Worm (Caenorhabditis elegans) whole organism, late embryonic: ENCODE data around the gene F10C2.3.

Source experiments
- C38D4.7 ChIP-seq: fragments of 200-800 bp; sonication (Bioruptor generic); optimal IDR thresholded peaks from 2 replicates; lab custom pipeline; 2018; ENCODE audit warnings: mild to moderate bottlenecking, missing genetic modification characterization, moderate library complexity, missing compliant biosample characterization
- K02D7.2 ChIP-seq: sonication (generic microtip); optimal IDR thresholded peaks from 2 replicates; lab custom pipeline; 2017; ENCODE audit warnings: mild to moderate bottlenecking, missing genetic modification characterization, missing compliant biosample characterization
- K09A11.1 ChIP-seq: sonication (generic microtip); optimal IDR thresholded peaks from 2 replicates; lab custom pipeline; 2017; ENCODE audit warnings: antibody characterized with exemption, mild to moderate bottlenecking, missing genetic modification characterization, missing compliant biosample characterization; ENCODE audit not compliant: insufficient read depth
- T23F11.4 ChIP-seq: fragments of 200-800 bp; sonication (Bioruptor generic); optimal IDR thresholded peaks from 2 replicates; lab custom pipeline; 2018; ENCODE audit warnings: mild to moderate bottlenecking, missing genetic modification characterization, missing compliant biosample characterization
- Y22D7AL.16 ChIP-seq: sonication (generic microtip); optimal IDR thresholded peaks from 2 replicates; lab custom pipeline; 2016; ENCODE audit warnings: missing genetic modification characterization, missing compliant biosample characterization
- ahr-1 ChIP-seq: sonication (generic microtip); optimal IDR thresholded peaks from 2 replicates; lab custom pipeline; 2016; ENCODE audit warnings: missing genetic modification characterization, missing compliant biosample characterization
- ceh-14 ChIP-seq: sonication (generic microtip); optimal IDR thresholded peaks from 2 replicates; lab custom pipeline; 2016; ENCODE audit warnings: missing genotype, missing genetic modification characterization, missing compliant biosample characterization
- ceh-22 ChIP-seq: sonication (generic microtip); optimal IDR thresholded peaks from 2 replicates; lab custom pipeline; 2017; ENCODE audit warnings: missing biosample characterization, missing genetic modification characterization
- ceh-24 ChIP-seq: sonication (generic microtip); optimal IDR thresholded peaks from 2 replicates; lab custom pipeline; 2016; ENCODE audit warnings: mild to moderate bottlenecking, missing genetic modification characterization, missing compliant biosample characterization
- ceh-30 ChIP-seq: fragments of 150-350 bp; optimal IDR thresholded peaks from 2 replicates; lab custom pipeline; 2014; ENCODE audit warnings: missing biosample characterization, missing genetic modification characterization
- ceh-31 ChIP-seq: sonication (generic microtip); optimal IDR thresholded peaks from 2 replicates; lab custom pipeline; 2016; ENCODE audit warnings: missing genetic modification characterization, missing compliant biosample characterization
- ceh-9 ChIP-seq: sonication (generic microtip); optimal IDR thresholded peaks from 2 replicates; lab custom pipeline; 2016; ENCODE audit warnings: mild to moderate bottlenecking, missing genetic modification characterization, inconsistent platforms, missing compliant biosample characterization
- che-1 ChIP-seq: sonication (generic microtip); optimal IDR thresholded peaks from 2 replicates; lab custom pipeline; 2016; ENCODE audit warnings: mild to moderate bottlenecking, missing genetic modification characterization, missing compliant biosample characterization
- dve-1 ChIP-seq: sonication (generic microtip); optimal IDR thresholded peaks from 2 replicates; lab custom pipeline; 2017; ENCODE audit warnings: antibody characterized with exemption, mild to moderate bottlenecking, missing genetic modification characterization, missing compliant biosample characterization
- elt-2 ChIP-seq: sonication (generic microtip); optimal IDR thresholded peaks from 2 replicates; lab custom pipeline; 2016; ENCODE audit warnings: missing genetic modification reagents, missing genetic modification characterization, missing compliant biosample characterization
- ets-4 ChIP-seq: sonication (generic microtip); optimal IDR thresholded peaks from 2 replicates; lab custom pipeline; 2016; ENCODE audit warnings: missing genetic modification characterization, missing compliant biosample characterization
- eyg-1 ChIP-seq: sonication (generic microtip); optimal IDR thresholded peaks from 2 replicates; lab custom pipeline; 2016; ENCODE audit warnings: missing genotype, missing genetic modification characterization, missing compliant biosample characterization
- fkh-6 ChIP-seq: sonication (generic microtip); optimal IDR thresholded peaks from 2 replicates; lab custom pipeline; 2016; ENCODE audit warnings: missing genetic modification characterization, missing compliant biosample characterization
- hlh-13 ChIP-seq: fragments of 200-800 bp; sonication (Bioruptor generic); optimal IDR thresholded peaks from 2 replicates; lab custom pipeline; 2018; ENCODE audit warnings: mild to moderate bottlenecking, missing genetic modification characterization, missing compliant biosample characterization
- hlh-15 ChIP-seq: sonication (generic microtip); optimal IDR thresholded peaks from 2 replicates; lab custom pipeline; 2016; ENCODE audit warnings: missing genetic modification characterization, missing compliant biosample characterization
- hlh-30 ChIP-seq: sonication (generic microtip); optimal IDR thresholded peaks from 2 replicates; lab custom pipeline; 2017; ENCODE audit warnings: antibody characterized with exemption, missing genetic modification characterization, missing compliant biosample characterization; ENCODE audit not compliant: insufficient read depth
- hlh-6 ChIP-seq: sonication (generic microtip); optimal IDR thresholded peaks from 2 replicates; lab custom pipeline; 2016; ENCODE audit warnings: missing genotype, missing genetic modification characterization, missing compliant biosample characterization
- hlh-8 ChIP-seq: sonication (generic microtip); optimal IDR thresholded peaks from 2 replicates; lab custom pipeline; 2016; ENCODE audit warnings: missing genotype, missing genetic modification characterization, missing compliant biosample characterization
- lim-6 ChIP-seq: sonication (generic microtip); optimal IDR thresholded peaks from 2 replicates; lab custom pipeline; 2016; ENCODE audit warnings: missing genetic modification characterization, missing compliant biosample characterization
- lin-11 ChIP-seq: fragments of 200-800 bp; sonication (Bioruptor generic); optimal IDR thresholded peaks from 2 replicates; lab custom pipeline; 2018; ENCODE audit warnings: mild to moderate bottlenecking, missing genetic modification characterization, missing compliant biosample characterization
- madf-2 ChIP-seq: sonication (generic microtip); optimal IDR thresholded peaks from 2 replicates; lab custom pipeline; 2017; ENCODE audit warnings: missing genetic modification characterization, missing compliant biosample characterization
- mec-3 ChIP-seq: sonication (generic microtip); optimal IDR thresholded peaks from 2 replicates; lab custom pipeline; 2016; ENCODE audit warnings: borderline replicate concordance, missing genetic modification characterization, missing compliant biosample characterization
- nfya-1 ChIP-seq: sonication (generic microtip); optimal IDR thresholded peaks from 2 replicates; lab custom pipeline; 2017; ENCODE audit warnings: missing genetic modification characterization, mild to moderate bottlenecking, missing compliant biosample characterization, antibody characterized with exemption, moderate library complexity
- nhr-11 ChIP-seq: fragments of 150-350 bp; optimal IDR thresholded peaks from 2 replicates; lab custom pipeline; 2014; ENCODE audit warnings: missing biosample characterization, missing genetic modification characterization
- pha-4 ChIP-seq: fragments of 150-350 bp; optimal IDR thresholded peaks from 2 replicates; lab custom pipeline; 2018; ENCODE audit warnings: missing biosample characterization, missing genetic modification reagents, missing genetic modification characterization
- pros-1 ChIP-seq: fragments of 150-350 bp; optimal IDR thresholded peaks from 2 replicates; lab custom pipeline; 2014; ENCODE audit warnings: missing biosample characterization, missing genetic modification reagents, missing genetic modification characterization
- rnt-1 ChIP-seq: sonication (generic microtip); optimal IDR thresholded peaks from 2 replicates; lab custom pipeline; 2016; ENCODE audit warnings: missing genetic modification characterization, missing compliant biosample characterization
- sdc-2 ChIP-seq: sonication (generic microtip); optimal IDR thresholded peaks from 2 replicates; lab custom pipeline; 2016; ENCODE audit warnings: missing genotype, missing genetic modification characterization, missing compliant biosample characterization
- sox-2 ChIP-seq: fragments of 200-800 bp; sonication (Bioruptor generic); IDR thresholded peaks from 2 replicates; pipeline ENCODE4 v1.3.6; 2022; ENCODE audit warnings: missing genetic modification reagents, missing genetic modification characterization, missing compliant biosample characterization
- syd-9 ChIP-seq: sonication (generic microtip); optimal IDR thresholded peaks from 2 replicates; lab custom pipeline; 2016; ENCODE audit warnings: mild to moderate bottlenecking, missing genetic modification characterization, moderate library complexity, missing compliant biosample characterization
- tbx-2 ChIP-seq: sonication (generic microtip); optimal IDR thresholded peaks from 2 replicates; lab custom pipeline; 2016; ENCODE audit warnings: missing genetic modification characterization, missing compliant biosample characterization
- ttx-3 ChIP-seq: sonication (generic microtip); optimal IDR thresholded peaks from 2 replicates; lab custom pipeline; 2016; ENCODE audit warnings: missing genetic modification reagents, missing genetic modification characterization, missing compliant biosample characterization
- unc-42 ChIP-seq: sonication (generic microtip); optimal IDR thresholded peaks from 2 replicates; lab custom pipeline; 2016; ENCODE audit warnings: missing genotype, missing genetic modification characterization, missing compliant biosample characterization
- unc-55 ChIP-seq: sonication (generic microtip); optimal IDR thresholded peaks from 2 replicates; lab custom pipeline; 2017; ENCODE audit warnings: missing biosample characterization, missing genetic modification reagents, missing genetic modification characterization
- unc-86 ChIP-seq: sonication (generic microtip); optimal IDR thresholded peaks from 2 replicates; lab custom pipeline; 2016; ENCODE audit warnings: missing genetic modification characterization, missing compliant biosample characterization
- ztf-16 ChIP-seq: sonication (generic microtip); optimal IDR thresholded peaks from 2 replicates; lab custom pipeline; 2017; ENCODE audit warnings: missing genetic modification characterization, missing compliant biosample characterization

F10C2.3 gene

ce11 chrV:12001747-12002456 is 18.2 kb upstream of the F10C2.3 start, which contains the start of gene gcy-33 (continued):
- TF ChIP-seq ceh-24 (tag; lab: Kevin White, UChicago) (peak; percentile 84), rnt-1 (tag; lab: Kevin White, UChicago) (peak; percentile 85), che-1 (tag; lab: Kevin White, UChicago) (peak; percentile 93), ceh-22 (tag; lab: Kevin White, UChicago) (no peak), elt-2 (peak; percentile 97), ceh-9 (peak; percentile 80), unc-86 (tag; lab: Kevin White, UChicago) (peak; percentile 97), sox-2 (GFP tag; lab: Robert Waterston, UW) (peak; percentile 92), ceh-14 (tag; lab: Kevin White, UChicago) (peak; percentile 96), unc-55 (GFP tag; lab: Kevin White, UChicago) (no peak), fkh-6 (tag; lab: Kevin White, UChicago) (peak; percentile 93), madf-2 (tag; lab: Kevin White, UChicago) (peak; percentile 94), tbx-2 (tag; lab: Kevin White, UChicago) (peak; percentile 97), ttx-3 (tag; lab: Kevin White, UChicago) (peak; percentile 93), pros-1 (tag; lab: Kevin White, UChicago) (peak; percentile 39), unc-42 (tag; lab: Kevin White, UChicago) (peak; percentile 88), hlh-13 (GFP tag; lab: Kevin White, UChicago) (peak; percentile 80), Y22D7AL.16 (peak; percentile 95), K02D7.2 (tag; lab: Kevin White, UChicago) (peak; percentile 88), T23F11.4 (GFP tag; lab: Kevin White, UChicago) (peak; percentile 96), syd-9 (tag; lab: Kevin White, UChicago) (peak; percentile 94), ahr-1 (tag; lab: Kevin White, UChicago) (peak; percentile 85), mec-3 (tag; lab: Kevin White, UChicago) (peak; percentile 54), C38D4.7 (peak; percentile 91), lin-11 (tag; lab: Kevin White, UChicago) (peak; percentile 86), dve-1 (tag; lab: Kevin White, UChicago) (peak; percentile 88), ets-4 (tag; lab: Kevin White, UChicago) (peak; percentile 53), sdc-2 (peak; percentile 90), ceh-30 (tag; lab: Kevin White, UChicago) (peak; percentile 27), ztf-16 (peak; percentile 95), hlh-6 (peak; percentile 97), K09A11.1 (tag; lab: Kevin White, UChicago) (peak; percentile 70), hlh-8 (tag; lab: Kevin White, UChicago) (peak; percentile 75), hlh-15 (tag; lab: Kevin White, UChicago) (peak; percentile 95), hlh-30 (peak; percentile 86), pha-4 (tag; lab: Kevin White, UChicago) (no peak), ceh-31 (peak; percentile 91), eyg-1 (peak; percentile 96), nhr-11 (tag; lab: Kevin White, UChicago) (no peak), nfya-1 (tag; lab: Kevin White, UChicago) (peak; percentile 87), lim-6 (tag; lab: Kevin White, UChicago) (peak; percentile 68)
